Worm (Caenorhabditis elegans): ENCODE results near the gene F13B12.3.

Gene F13B12.3

DNA sequence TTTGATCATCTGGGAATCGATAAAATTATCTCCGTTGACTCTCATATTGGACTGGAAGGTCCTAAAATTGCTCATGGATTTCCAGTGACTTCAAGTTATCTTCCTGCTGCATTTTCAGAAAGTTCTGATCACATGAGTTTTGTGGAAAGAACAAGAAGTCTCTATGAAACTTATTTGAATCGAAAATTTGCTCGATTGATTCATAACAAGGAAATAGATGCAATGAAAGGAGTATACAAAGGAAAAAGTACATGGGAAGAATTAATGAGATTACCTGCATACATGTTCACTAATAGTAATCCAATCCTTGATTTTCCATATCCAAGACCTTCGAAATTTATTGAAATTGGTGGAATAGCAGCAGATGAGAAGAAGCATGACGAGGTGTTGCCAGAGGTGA, 26.8 kb downstream of the F13B12.3 start:
- no peak for TF ChIP-seq pqm-1 (tag; optimal IDR thresholded peaks at IDR 0.05)
- peak in 1 of 2 experiments; percentile 95 for TF ChIP-seq unc-62 (GFP tag; optimal IDR thresholded peaks at IDR 0.05 in 1 of 2)
- no peak for TF ChIP-seq unc-62 (tag; optimal IDR thresholded peaks at IDR 0.05)
- no peak for TF ChIP-seq egl-27 (tag; optimal IDR thresholded peaks at IDR 0.05)
- TF ChIP-seq R02D3.7 (tag; optimal IDR thresholded peaks at IDR 0.05): no peak
- no peak for TF ChIP-seq snpc-4 (tag; optimal IDR thresholded peaks at IDR 0.05)
- no peak for TF ChIP-seq jun-1 (tag; optimal IDR thresholded peaks at IDR 0.05)
- TF ChIP-seq ztf-11 (tag; optimal IDR thresholded peaks at IDR 0.05): no peak
- TF ChIP-seq egl-43 (GFP tag; IDR thresholded peaks at IDR 0.05): no peak

DNA sequence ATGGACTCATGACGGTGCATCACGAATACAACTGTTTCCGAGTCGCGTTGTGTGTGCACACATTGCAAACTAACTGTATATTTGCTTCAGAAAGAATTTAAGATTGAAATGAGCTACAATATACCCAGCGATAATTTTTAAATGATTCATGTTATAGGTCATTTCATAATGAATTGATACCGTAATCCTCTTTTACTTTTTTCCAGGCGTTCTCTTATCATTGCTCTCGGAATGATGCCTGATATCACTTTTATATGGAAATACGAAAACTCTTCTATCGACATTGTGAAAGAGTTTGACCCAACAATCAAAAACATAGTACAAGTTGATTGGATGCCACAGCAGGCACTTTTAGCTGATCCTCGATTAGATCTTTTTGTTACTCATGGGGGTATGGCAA, 27.5 kb downstream of the F13B12.3 start:
- TF ChIP-seq tra-1 (GFP tag; IDR thresholded peaks at IDR 0.05) (no peak), dmd-6 (GFP tag; IDR thresholded peaks at IDR 0.05) (peak; percentile 70), hlh-11 (tag; optimal IDR thresholded peaks at IDR 0.05) (peak; percentile 44), dve-1 (tag; optimal IDR thresholded peaks at IDR 0.05; ENCODE audit: insufficient read depth) (peak; percentile 44), sdz-12 (GFP tag; optimal IDR thresholded peaks at IDR 0.05) (no peak), php-3 (GFP tag; IDR thresholded peaks at IDR 0.05) (peak; percentile 23; the same call in 1 of the 2 replicates), lsy-2 (tag; optimal IDR thresholded peaks at IDR 0.05) (peak in 1 of 2 experiments; percentile 61), lin-1 (GFP tag; IDR thresholded peaks at IDR 0.05) (no peak), nhr-77 (tag; optimal IDR thresholded peaks at IDR 0.05) (peak; percentile 38), aha-1 (tag) (peak; percentile 54), pqm-1 (tag; optimal IDR thresholded peaks at IDR 0.05) (peak; percentile 83), nhr-28 (tag; optimal IDR thresholded peaks at IDR 0.05) (peak; percentile 86), egl-43 (GFP tag; IDR thresholded peaks at IDR 0.05) (no peak), gei-8 (GFP tag; optimal IDR thresholded peaks at IDR 0.05) (no peak), hlh-30 (tag; optimal IDR thresholded peaks at IDR 0.05; ENCODE audit: insufficient read depth) (no peak), daf-16 (GFP tag; optimal IDR thresholded peaks at IDR 0.05) (no peak), daf-16 (tag; optimal IDR thresholded peaks at IDR 0.05) (peak; percentile 43)

DNA sequence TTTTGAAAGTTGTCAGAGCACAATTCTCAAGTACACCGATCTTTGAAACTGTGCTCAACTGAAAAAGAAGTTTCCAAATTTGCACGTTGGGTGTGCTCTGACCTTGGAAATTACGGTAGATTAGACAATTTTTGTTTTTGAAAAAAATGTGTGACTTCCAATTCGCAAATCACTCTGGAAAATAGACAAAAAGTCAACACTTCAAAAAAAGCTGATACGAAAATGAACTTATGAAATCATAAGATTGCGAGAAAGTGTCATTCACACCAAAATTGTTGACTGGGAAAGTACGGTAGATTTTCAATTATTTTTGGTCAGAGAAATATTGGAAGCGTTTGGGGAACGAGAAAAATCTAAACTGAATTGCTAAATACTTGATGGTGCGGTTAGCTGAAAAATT, 28.4 kb downstream of the F13B12.3 start:
- TF ChIP-seq daf-12 (tag; optimal IDR thresholded peaks at IDR 0.05): no peak
- TF ChIP-seq tra-1 (GFP tag; IDR thresholded peaks at IDR 0.05): 0 out of 2 replicates have a peak, but pooled peaks have one; percentile 23
- no peak for TF ChIP-seq snpc-4 (tag; optimal IDR thresholded peaks at IDR 0.05)
- peak; percentile 47 for TF ChIP-seq dve-1 (tag; optimal IDR thresholded peaks at IDR 0.05; ENCODE audit: insufficient read depth)
- peak; percentile 64 for TF ChIP-seq hlh-11 (tag; optimal IDR thresholded peaks at IDR 0.05)
- TF ChIP-seq dmd-6 (GFP tag; IDR thresholded peaks at IDR 0.05): peak; percentile 91
- TF ChIP-seq daf-19 (GFP tag; conservative IDR thresholded peaks at IDR 0.05): no peak
- TF ChIP-seq nhr-28 (tag; optimal IDR thresholded peaks at IDR 0.05): peak; percentile 45
- TF ChIP-seq daf-16 (GFP tag; optimal IDR thresholded peaks at IDR 0.05): no peak
- TF ChIP-seq daf-16 (tag; optimal IDR thresholded peaks at IDR 0.05): peak; percentile 68

DNA sequence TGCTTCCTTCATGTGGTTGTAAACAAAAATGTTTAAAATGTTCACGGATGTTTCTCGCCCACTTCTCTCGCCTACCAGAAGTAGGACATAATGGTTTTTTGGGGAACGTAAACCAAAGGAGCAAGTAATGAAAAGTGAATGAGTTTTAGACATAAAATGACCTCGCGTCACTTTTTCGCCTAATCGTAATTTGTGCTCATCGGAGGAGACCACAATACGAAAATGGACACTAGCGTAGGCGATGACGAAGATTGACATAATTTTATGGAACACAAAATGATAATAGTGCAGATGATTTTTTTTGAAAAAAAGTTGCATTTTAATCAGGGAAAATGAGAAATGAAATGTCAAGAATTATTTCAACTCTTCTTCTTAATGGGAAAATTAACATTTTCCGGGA, 29.7 kb downstream of the F13B12.3 start:
- no peak for TF ChIP-seq Y5F2A.4 (GFP tag; optimal IDR thresholded peaks at IDR 0.05)
- TF ChIP-seq hlh-11 (tag; optimal IDR thresholded peaks at IDR 0.05): peak; percentile 38
- TF ChIP-seq dmd-6 (GFP tag; IDR thresholded peaks at IDR 0.05): peak; percentile 64; the same call in 1 of the 2 replicates
- no peak for TF ChIP-seq nhr-41 (GFP tag; IDR thresholded peaks at IDR 0.05)
- peak; percentile 47 for TF ChIP-seq nhr-28 (tag; optimal IDR thresholded peaks at IDR 0.05)
- peak; percentile 22 for TF ChIP-seq pqm-1 (tag; optimal IDR thresholded peaks at IDR 0.05)

DNA sequence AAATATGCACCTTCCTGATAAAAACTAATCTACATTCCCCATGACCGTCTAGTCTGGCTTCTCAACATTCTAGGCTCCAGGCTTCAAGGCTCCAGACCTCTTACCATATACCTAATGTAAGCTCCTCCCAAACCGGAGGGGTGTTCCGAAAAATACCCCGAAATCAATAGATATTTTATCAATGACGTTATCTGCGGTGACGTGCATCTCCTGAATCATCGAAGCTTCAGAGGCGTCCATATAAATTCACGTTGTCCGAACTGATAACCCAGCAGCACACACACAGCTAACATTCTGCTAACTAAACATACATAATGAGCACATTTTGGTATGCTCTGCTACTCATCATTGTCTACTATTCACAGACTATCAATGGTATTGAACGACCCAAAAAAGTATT, 30.6 kb downstream of the F13B12.3 start, which contains the start of gene ugt-44:
Gene ugt-44 (plus strand): TSS at position 248 of the 400 bp plus-strand sequence.
- TF ChIP-seq unc-39 (tag; optimal IDR thresholded peaks at IDR 0.05) (no peak), lin-38 (GFP tag; IDR thresholded peaks at IDR 0.05) (no peak), mep-1 (tag; optimal IDR thresholded peaks at IDR 0.05) (no peak), pqm-1 (tag; optimal IDR thresholded peaks at IDR 0.05) (peak; percentile 51), daf-16 (GFP tag; optimal IDR thresholded peaks at IDR 0.05) (no peak), daf-16 (tag; optimal IDR thresholded peaks at IDR 0.05) (peak; percentile 24), zip-11 (GFP tag; IDR thresholded peaks at IDR 0.05) (no peak), pha-4 (GFP tag; IDR thresholded peaks at IDR 0.05) (no peak), pha-4 (tag; optimal IDR thresholded peaks at IDR 0.05) (no peak), Y48G9A.11 (GFP tag; IDR thresholded peaks at IDR 0.05) (no peak), nhr-25 (tag; optimal IDR thresholded peaks at IDR 0.05; ENCODE audit: borderline replicate concordance, insufficient read depth) (no peak), mxl-3 (GFP tag; optimal IDR thresholded peaks at IDR 0.05) (no peak), hif-1 (tag; optimal IDR thresholded peaks at IDR 0.05) (no peak), lin-1 (GFP tag; IDR thresholded peaks at IDR 0.05) (0 out of 2 replicates have a peak, but pooled peaks have one; percentile 26), Y105C5A.15 (GFP tag; IDR thresholded peaks at IDR 0.05) (no peak), R02D3.7 (tag; optimal IDR thresholded peaks at IDR 0.05) (no peak), nhr-111 (GFP tag; optimal IDR thresholded peaks at IDR 0.05) (no peak), cey-2 (tag; optimal IDR thresholded peaks at IDR 0.05; ENCODE audit: borderline replicate concordance, insufficient read depth) (no peak), nhr-11 (tag; optimal IDR thresholded peaks at IDR 0.05) (no peak), mdt-29 (GFP tag; IDR thresholded peaks at IDR 0.05) (no peak)
